Worm (Caenorhabditis elegans) whole organism, mixed stage, embryonic: ENCODE data around the gene hlh-1.

Experiments
- M03D4.4 ChIP-seq: sonication (generic microtip); optimal IDR thresholded peaks from 2 replicates; lab custom pipeline; 2017; ENCODE audit warnings: mild to moderate bottlenecking, missing genetic modification characterization, missing compliant biosample characterization
- bed-3 ChIP-seq: fragments of 200-800 bp; sonication (Bioruptor generic); optimal IDR thresholded peaks from 3 replicates; lab custom pipeline; 2018; ENCODE audit warnings: mild to moderate bottlenecking, missing genetic modification characterization, moderate library complexity, missing compliant biosample characterization
- blmp-1 ChIP-seq: fragments of 150-350 bp; optimal IDR thresholded peaks from 2 replicates; lab custom pipeline; 2014; ENCODE audit warnings: missing biosample characterization, missing genetic modification characterization
- ceh-39 ChIP-seq: fragments of 150-350 bp; optimal IDR thresholded peaks from 2 replicates; lab custom pipeline; 2014; ENCODE audit warnings: missing biosample characterization, missing genetic modification characterization
- ceh-43 ChIP-seq: fragments of 200-800 bp; sonication (Bioruptor generic); optimal IDR thresholded peaks from 2 replicates; lab custom pipeline; 2018; ENCODE audit warnings: mild to moderate bottlenecking, missing genetic modification characterization, moderate library complexity, missing compliant biosample characterization
- ceh-83 ChIP-seq: fragments of 200-800 bp; sonication (Bioruptor generic); optimal IDR thresholded peaks from 2 replicates; lab custom pipeline; 2018; ENCODE audit warnings: mild to moderate bottlenecking, missing genetic modification characterization, missing compliant biosample characterization
- ces-1 ChIP-seq: fragments of 150-350 bp; optimal IDR thresholded peaks from 2 replicates; lab custom pipeline; 2014; ENCODE audit warnings: missing biosample characterization, missing genetic modification reagents, missing genetic modification characterization
- cnd-1 ChIP-seq: fragments of 200-800 bp; sonication (Bioruptor generic); optimal IDR thresholded peaks from 2 replicates; lab custom pipeline; 2018; ENCODE audit warnings: mild to moderate bottlenecking, missing genetic modification characterization, missing compliant biosample characterization
- drap-1 ChIP-seq: fragments of 200-800 bp; sonication (Bioruptor generic); optimal IDR thresholded peaks from 3 replicates; lab custom pipeline; 2018; ENCODE audit warnings: mild to moderate bottlenecking, missing genetic modification characterization, missing compliant biosample characterization
- elt-1 ChIP-seq: sonication (generic microtip); optimal IDR thresholded peaks from 2 replicates; lab custom pipeline; 2017; ENCODE audit warnings: missing genetic modification characterization, mild to moderate bottlenecking, missing compliant biosample characterization, antibody characterized with exemption, moderate library complexity, borderline replicate concordance; ENCODE audit not compliant: insufficient read depth
- elt-3 ChIP-seq: fragments of 150-350 bp; optimal IDR thresholded peaks from 2 replicates; lab custom pipeline; 2014; ENCODE audit warnings: missing biosample characterization, missing genetic modification characterization
- flh-1 ChIP-seq: fragments of 200-800 bp; sonication (Bioruptor generic); optimal IDR thresholded peaks from 2 replicates; lab custom pipeline; 2018; ENCODE audit warnings: mild to moderate bottlenecking, missing genetic modification characterization, moderate library complexity, missing compliant biosample characterization
- ham-2 ChIP-seq: fragments of 200-800 bp; sonication (Bioruptor generic); optimal IDR thresholded peaks from 2 replicates; lab custom pipeline; 2018; ENCODE audit warnings: mild to moderate bottlenecking, missing genetic modification characterization, missing compliant biosample characterization
- hlh-1 ChIP-seq: fragments of 150-350 bp; optimal IDR thresholded peaks from 2 replicates; lab custom pipeline; 2014; ENCODE audit warnings: missing biosample characterization, missing genetic modification reagents, missing genetic modification characterization
- lin-13 ChIP-seq: fragments of 150-350 bp; optimal IDR thresholded peaks from 2 replicates; lab custom pipeline; 2014; ENCODE audit warnings: missing biosample characterization, missing genetic modification characterization
- lin-32 ChIP-seq: fragments of 200-800 bp; sonication (Bioruptor generic); optimal IDR thresholded peaks from 2 replicates; lab custom pipeline; 2018; ENCODE audit warnings: mild to moderate bottlenecking, missing genetic modification characterization, missing compliant biosample characterization
- lsy-2 ChIP-seq: fragments of 150-350 bp; optimal IDR thresholded peaks from 2 replicates; lab custom pipeline; 2014; ENCODE audit warnings: missing biosample characterization, missing genetic modification characterization
- mab-5 ChIP-seq: fragments of 150-350 bp; optimal IDR thresholded peaks from 2 replicates; lab custom pipeline; 2014; ENCODE audit warnings: missing biosample characterization, missing genetic modification characterization
- mep-1 ChIP-seq: fragments of 150-350 bp; optimal IDR thresholded peaks from 2 replicates; lab custom pipeline; 2017; ENCODE audit warnings: missing biosample characterization, missing genetic modification reagents, missing genetic modification characterization, inconsistent platforms
- mls-2 ChIP-seq: sonication (generic microtip); optimal IDR thresholded peaks from 2 replicates; lab custom pipeline; 2016; ENCODE audit warnings: mild to moderate bottlenecking, missing genetic modification characterization, moderate library complexity, missing compliant biosample characterization
- nhr-12 ChIP-seq: fragments of 150-350 bp; optimal IDR thresholded peaks from 2 replicates; lab custom pipeline; 2014; ENCODE audit warnings: missing biosample characterization, missing genetic modification characterization
- nhr-2 ChIP-seq: fragments of 150-350 bp; optimal IDR thresholded peaks from 2 replicates; lab custom pipeline; 2014; ENCODE audit warnings: missing biosample characterization, missing genetic modification characterization
- nhr-237 ChIP-seq: fragments of 150-350 bp; optimal IDR thresholded peaks from 2 replicates; lab custom pipeline; 2014; ENCODE audit warnings: missing biosample characterization, missing genetic modification characterization
- nhr-28 ChIP-seq: fragments of 150-350 bp; optimal IDR thresholded peaks from 2 replicates; lab custom pipeline; 2014; ENCODE audit warnings: missing biosample characterization, missing genetic modification characterization
- nhr-76 ChIP-seq: sonication (generic microtip); optimal IDR thresholded peaks from 2 replicates; lab custom pipeline; 2017; ENCODE audit warnings: missing biosample characterization, missing genetic modification characterization
- pha-4 ChIP-seq: fragments of 150-350 bp; optimal IDR thresholded peaks from 2 replicates; lab custom pipeline; 2018; ENCODE audit warnings: missing biosample characterization, missing genetic modification reagents, missing genetic modification characterization
- sem-2 ChIP-seq: fragments of 200-800 bp; sonication (Bioruptor generic); optimal IDR thresholded peaks from 2 replicates; lab custom pipeline; 2018; ENCODE audit warnings: mild to moderate bottlenecking, missing genetic modification characterization, missing compliant biosample characterization
- snpc-4 ChIP-seq: fragments of 150-350 bp; optimal IDR thresholded peaks from 2 replicates; lab custom pipeline; 2014; ENCODE audit warnings: missing biosample characterization, missing genetic modification characterization
- sptf-1 ChIP-seq: sonication (generic microtip); optimal IDR thresholded peaks from 2 replicates; lab custom pipeline; 2017; ENCODE audit warnings: mild to moderate bottlenecking, missing genetic modification characterization, moderate library complexity, missing compliant biosample characterization
- tbx-8 ChIP-seq: fragments of 200-800 bp; sonication (Bioruptor generic); optimal IDR thresholded peaks from 2 replicates; lab custom pipeline; 2018; ENCODE audit warnings: mild to moderate bottlenecking, missing genetic modification characterization, moderate library complexity, missing compliant biosample characterization
- unc-120 ChIP-seq: sonication (generic microtip); optimal IDR thresholded peaks from 2 replicates; lab custom pipeline; 2017; ENCODE audit warnings: missing genetic modification characterization, missing compliant biosample characterization; ENCODE audit not compliant: poor library complexity, severe bottlenecking
- unc-39 ChIP-seq: fragments of 150-350 bp; optimal IDR thresholded peaks from 2 replicates; lab custom pipeline; 2014; ENCODE audit warnings: missing biosample characterization, missing genetic modification characterization
- unc-62 ChIP-seq: fragments of 150-350 bp; optimal IDR thresholded peaks from 2 replicates; lab custom pipeline; 2014; ENCODE audit warnings: missing biosample characterization, missing genetic modification reagents, missing genetic modification characterization
- zip-8 ChIP-seq: fragments of 150-350 bp; optimal IDR thresholded peaks from 2 replicates; lab custom pipeline; 2014; ENCODE audit warnings: missing biosample characterization, missing genetic modification characterization
- ztf-11 ChIP-seq: fragments of 150-350 bp; optimal IDR thresholded peaks from 2 replicates; lab custom pipeline; 2014; ENCODE audit warnings: missing biosample characterization, missing genetic modification characterization

Gene hlh-1

ce11 chrII:4506552-4507291 is 11.7 kb upstream of the hlh-1 start:
- TF ChIP-seq ztf-11 (tag; lab: Kevin White, UChicago) (no peak), zip-8 (tag; lab: Kevin White, UChicago) (no peak), lsy-2 (peak; percentile 17), hlh-1 (tag; lab: Kevin White, UChicago) (peak; percentile 86), drap-1 (GFP tag; lab: Kevin White, UChicago) (no peak), ces-1 (GFP tag; lab: Kevin White, UChicago) (peak; percentile 85), unc-120 (peak; percentile 65)
- TF ChIP-seq, all 35 proteins: peak for 4

- no peak for TF ChIP-seq blmp-1 (tag; lab: Kevin White, UChicago)
- TF ChIP-seq tbx-8 (GFP tag; lab: Kevin White, UChicago), result no peak
- no peak for TF ChIP-seq nhr-12 (tag; lab: Kevin White, UChicago)
- no peak for TF ChIP-seq nhr-76 (tag; lab: Kevin White, UChicago)
- no peak for TF ChIP-seq ceh-39 (tag; lab: Kevin White, UChicago)
- TF ChIP-seq lsy-2, result no peak
- no peak for TF ChIP-seq elt-3 (tag; lab: Kevin White, UChicago)
- no peak for TF ChIP-seq M03D4.4 (tag; lab: Kevin White, UChicago)
- no peak for TF ChIP-seq pha-4 (tag; lab: Kevin White, UChicago)
- TF ChIP-seq snpc-4, result no peak
- no peak for TF ChIP-seq nhr-237
- TF ChIP-seq mab-5 (tag; lab: Kevin White, UChicago), result no peak
- TF ChIP-seq unc-62 (GFP tag; lab: Kevin White, UChicago), result no peak
- no peak for TF ChIP-seq flh-1 (GFP tag; lab: Kevin White, UChicago)
- no peak for TF ChIP-seq nhr-2 (tag; lab: Kevin White, UChicago)
- TF ChIP-seq ceh-83, result no peak
- TF ChIP-seq sem-2 (GFP tag; lab: Kevin White, UChicago), result no peak
- no peak for TF ChIP-seq bed-3 (GFP tag; lab: Kevin White, UChicago)
- no peak for TF ChIP-seq mep-1 (tag; lab: Kevin White, UChicago)
- no peak for TF ChIP-seq elt-1
Measured at ce11 chrII:4507669-4508068, 10.7 kb upstream of the hlh-1 start.

ce11 chrII:4510684-4511083 is 7.7 kb upstream of the hlh-1 start:
- TF ChIP-seq lin-32, result no peak
- no peak for TF ChIP-seq flh-1 (GFP tag; lab: Kevin White, UChicago)
- TF ChIP-seq snpc-4, result no peak
- peak; percentile 66 for TF ChIP-seq blmp-1 (tag; lab: Kevin White, UChicago)
- no peak for TF ChIP-seq ham-2 (GFP tag; lab: Kevin White, UChicago)
- no peak for TF ChIP-seq M03D4.4 (tag; lab: Kevin White, UChicago)

- TF ChIP-seq elt-1 (no peak), nhr-28 (no peak)
Measured at ce11 chrII:4511911-4512310, 6.5 kb upstream of the hlh-1 start, which contains the start of gene cyp-23A1. cyp-23A1 (plus strand) TSS chrII:4512211.

- TF ChIP-seq nhr-12 (tag; lab: Kevin White, UChicago) (no peak), unc-62 (GFP tag; lab: Kevin White, UChicago) (peak; percentile 79), unc-39 (tag; lab: Kevin White, UChicago) (no peak), lin-13 (tag; lab: Kevin White, UChicago) (no peak), M03D4.4 (tag; lab: Kevin White, UChicago) (peak; percentile 5), ces-1 (GFP tag; lab: Kevin White, UChicago) (no peak), bed-3 (GFP tag; lab: Kevin White, UChicago) (no peak), sem-2 (GFP tag; lab: Kevin White, UChicago) (no peak), pha-4 (tag; lab: Kevin White, UChicago) (no peak), hlh-1 (tag; lab: Kevin White, UChicago) (peak; percentile 99), mls-2 (no peak), mab-5 (tag; lab: Kevin White, UChicago) (no peak), zip-8 (tag; lab: Kevin White, UChicago) (no peak), ceh-39 (tag; lab: Kevin White, UChicago) (no peak), mep-1 (tag; lab: Kevin White, UChicago) (no peak), ceh-43 (GFP tag; lab: Kevin White, UChicago) (no peak), lin-32 (no peak), unc-120 (peak; percentile 90), flh-1 (GFP tag; lab: Kevin White, UChicago) (no peak), sptf-1 (no peak), nhr-28 (no peak), elt-1 (no peak), elt-3 (tag; lab: Kevin White, UChicago) (no peak), nhr-237 (no peak), ztf-11 (tag; lab: Kevin White, UChicago) (no peak), drap-1 (GFP tag; lab: Kevin White, UChicago) (no peak), ceh-83 (no peak), lsy-2 (no peak), cnd-1 (tag; lab: Kevin White, UChicago) (no peak), nhr-2 (tag; lab: Kevin White, UChicago) (peak; percentile 12), ham-2 (GFP tag; lab: Kevin White, UChicago) (no peak), snpc-4 (no peak), blmp-1 (tag; lab: Kevin White, UChicago) (no peak), tbx-8 (GFP tag; lab: Kevin White, UChicago) (no peak), nhr-76 (tag; lab: Kevin White, UChicago) (no peak)
- TF ChIP-seq, all 35 proteins: peak for 5
Measured at ce11 chrII:4516291-4516690, 2.1 kb upstream of the hlh-1 start.
